Worm (Caenorhabditis elegans) whole organism, late embryonic: ENCODE results near the gene F54F7.6.

ENCODE experiments used
- C08G9.2 ChIP-seq: sonication (generic microtip); optimal IDR thresholded peaks from 2 replicates; lab custom pipeline; 2016; ENCODE audit warnings: mild to moderate bottlenecking, missing genetic modification characterization, moderate library complexity, missing compliant biosample characterization
- ahr-1 ChIP-seq: sonication (generic microtip); optimal IDR thresholded peaks from 2 replicates; lab custom pipeline; 2016; ENCODE audit warnings: missing genetic modification characterization, missing compliant biosample characterization
- ama-1 ChIP-seq: fragments of 150-350 bp; optimal IDR thresholded peaks from 2 replicates; lab custom pipeline; 2014
- ceh-18 ChIP-seq: sonication (generic microtip); optimal IDR thresholded peaks from 2 replicates; lab custom pipeline; 2016; ENCODE audit warnings: missing genetic modification characterization, missing compliant biosample characterization
- ceh-22 ChIP-seq: sonication (generic microtip); optimal IDR thresholded peaks from 2 replicates; lab custom pipeline; 2017; ENCODE audit warnings: missing biosample characterization, missing genetic modification characterization
- dmd-4 ChIP-seq: sonication (generic microtip); optimal IDR thresholded peaks from 2 replicates; lab custom pipeline; 2016; ENCODE audit warnings: borderline replicate concordance, missing genetic modification characterization, missing compliant biosample characterization
- mec-3 ChIP-seq: sonication (generic microtip); optimal IDR thresholded peaks from 2 replicates; lab custom pipeline; 2016; ENCODE audit warnings: borderline replicate concordance, missing genetic modification characterization, missing compliant biosample characterization
- nhr-11 ChIP-seq: fragments of 150-350 bp; optimal IDR thresholded peaks from 2 replicates; lab custom pipeline; 2014; ENCODE audit warnings: missing biosample characterization, missing genetic modification characterization
- pag-3 ChIP-seq: sonication (generic microtip); optimal IDR thresholded peaks from 2 replicates; lab custom pipeline; 2016; ENCODE audit warnings: missing compliant biosample characterization, missing genetic modification characterization, borderline replicate concordance
- tbx-2 ChIP-seq: sonication (generic microtip); optimal IDR thresholded peaks from 2 replicates; lab custom pipeline; 2016; ENCODE audit warnings: missing genetic modification characterization, missing compliant biosample characterization
- unc-55 ChIP-seq: sonication (generic microtip); optimal IDR thresholded peaks from 2 replicates; lab custom pipeline; 2017; ENCODE audit warnings: missing biosample characterization, missing genetic modification reagents, missing genetic modification characterization

DNA sequence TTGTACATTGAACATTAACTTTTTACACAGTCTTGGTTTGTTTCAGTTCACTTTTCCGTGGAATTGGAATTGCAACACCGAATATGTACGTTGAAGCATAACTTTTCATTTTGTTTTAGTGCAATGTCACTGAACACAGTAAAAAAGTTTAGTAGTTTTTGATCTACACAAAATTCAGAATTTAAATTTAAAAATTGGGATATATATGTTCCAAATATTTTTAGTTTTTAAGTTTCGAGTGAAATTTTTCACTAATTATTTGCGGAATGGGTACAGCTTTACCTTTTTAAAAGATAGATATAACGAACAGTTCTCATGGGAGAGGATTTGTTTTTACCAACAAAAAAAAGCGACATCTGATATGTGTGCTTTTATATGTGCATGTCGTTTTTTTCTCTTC lies 48.4 kb upstream of the F54F7.6 start:
- no peak for TF ChIP-seq ama-1
- TF ChIP-seq mec-3: no peak
- no peak for TF ChIP-seq pag-3
- no peak for TF ChIP-seq ahr-1
- TF ChIP-seq ceh-22: no peak
- TF ChIP-seq unc-55: no peak
- no peak for TF ChIP-seq nhr-11 (tag; lab: Kevin White, UChicago)
- TF ChIP-seq C08G9.2 (tag; lab: Kevin White, UChicago): no peak
- no peak for TF ChIP-seq dmd-4 (tag; lab: Kevin White, UChicago)
- TF ChIP-seq tbx-2 (tag; lab: Kevin White, UChicago): no peak
- TF ChIP-seq ceh-18: no peak
